Worm (Caenorhabditis elegans): ENCODE results near the gene nuaf-3.
"Not testable (repeated sequence)": the region's sequence is repeated elsewhere in the genome, so short reads cannot be mapped to it uniquely, and the experiment has no call there.

Gene nuaf-3

ce11 chrIV:11218037-11218436, 33.9 kb downstream of the nuaf-3 start, which contains the start of gene zip-6:
zip-6 (minus strand) TSS chrIV:11218137.
- TF ChIP-seq madf-5 (GFP tag; IDR thresholded peaks at IDR 0.05) (no peak), unc-62 (GFP tag; optimal IDR thresholded peaks at IDR 0.05 in 1 of 2) (peak in 1 of 2 experiments; percentile 53), unc-62 (tag; optimal IDR thresholded peaks at IDR 0.05) (no peak)

ce11 chrIV:11223878-11224277, 39.8 kb downstream of the nuaf-3 start, which contains the start of gene C29F4.3:
C29F4.3 (minus strand) TSS chrIV:11223978.
- no peak for TF ChIP-seq cey-2 (tag; optimal IDR thresholded peaks at IDR 0.05; ENCODE audit: borderline replicate concordance, insufficient read depth)
- no peak for TF ChIP-seq nhr-48 (tag; optimal IDR thresholded peaks at IDR 0.05)
- no peak for TF ChIP-seq lin-15B (tag; optimal IDR thresholded peaks at IDR 0.05)
- no peak for TF ChIP-seq hif-1 (tag; optimal IDR thresholded peaks at IDR 0.05)
- TF ChIP-seq ceh-44 (GFP tag; IDR thresholded peaks at IDR 0.05) = no peak
- TF ChIP-seq dmd-8 (GFP tag; IDR thresholded peaks at IDR 0.05) = no peak
- no peak for TF ChIP-seq rbr-2 (tag; optimal IDR thresholded peaks at IDR 0.05)
- TF ChIP-seq lir-3 (tag; optimal IDR thresholded peaks at IDR 0.05) = no peak
- TF ChIP-seq aha-1 (tag) = no peak
- TF ChIP-seq snpc-1.2 (GFP tag; IDR thresholded peaks at IDR 0.05) = no peak

ce11 chrIV:11225206-11225605, 41.1 kb downstream of the nuaf-3 start, which contains the start of gene col-125:
col-125 (plus strand) TSS chrIV:11225506.
- TF ChIP-seq lim-7 (GFP tag; IDR thresholded peaks at IDR 0.05) (no peak), ama-1 (optimal IDR thresholded peaks at IDR 0.05) (peak; percentile 28), aha-1 (tag) (peak; percentile 23), nhr-10 (tag; optimal IDR thresholded peaks at IDR 0.05) (no peak), dmd-8 (GFP tag; IDR thresholded peaks at IDR 0.05) (no peak)

- TF ChIP-seq pha-4 (GFP tag; IDR thresholded peaks at IDR 0.05) (peak; percentile 22; the same call in 1 of the 2 replicates), T26A8.4 (GFP tag; IDR thresholded peaks at IDR 0.05) (peak; percentile 61; the same call in 1 of the 2 replicates), madf-5 (GFP tag; IDR thresholded peaks at IDR 0.05) (peak in 1 of 2 experiments; percentile 92; a peak in 2 of 4 replicates), set-16 (GFP tag; IDR thresholded peaks at IDR 0.05) (peak; percentile 99), hlh-11 (tag; optimal IDR thresholded peaks at IDR 0.05) (peak; percentile 7), egl-43 (GFP tag; IDR thresholded peaks at IDR 0.05) (peak; percentile 66; the same call in 1 of the 2 replicates), snpc-1.2 (GFP tag; IDR thresholded peaks at IDR 0.05) (peak; percentile 31; the same call in 1 of the 2 replicates)
- not testable (repeated sequence) for TF ChIP-seq pha-4 (tag; optimal IDR thresholded peaks at IDR 0.05)
These were observed 41.8 kb downstream of the nuaf-3 start for ce11 chrIV:11225715-11226475.

- TF ChIP-seq aha-1 (tag) (peak; percentile 15), mep-1 (tag; optimal IDR thresholded peaks at IDR 0.05) (peak; percentile 55), ZK546.5 (tag; optimal IDR thresholded peaks at IDR 0.05) (no peak), ctbp-1 (GFP tag; IDR thresholded peaks at IDR 0.05) (no peak)
These were observed 42.5 kb downstream of the nuaf-3 start for ce11 chrIV:11226545-11226944.

ce11 chrIV:11229013-11229412, 44.9 kb downstream of the nuaf-3 start:
- TF ChIP-seq lir-3 (tag; optimal IDR thresholded peaks at IDR 0.05) (no peak), php-3 (GFP tag; IDR thresholded peaks at IDR 0.05) (peak; percentile 80; the same call in 1 of the 2 replicates), daf-16 (GFP tag; optimal IDR thresholded peaks at IDR 0.05) (no peak), daf-16 (tag; optimal IDR thresholded peaks at IDR 0.05) (peak; percentile 56)

- TF ChIP-seq php-3 (GFP tag; IDR thresholded peaks at IDR 0.05) (peak; percentile 79), daf-16 (GFP tag; optimal IDR thresholded peaks at IDR 0.05) (no peak), daf-16 (tag; optimal IDR thresholded peaks at IDR 0.05) (no peak), dve-1 (tag; optimal IDR thresholded peaks at IDR 0.05; ENCODE audit: insufficient read depth) (peak; percentile 5), nhr-28 (tag; optimal IDR thresholded peaks at IDR 0.05) (peak; percentile 35)
These were observed 46.0 kb downstream of the nuaf-3 start, which contains the start of gene best-7 for ce11 chrIV:11230069-11230468. best-7 (minus strand) TSS chrIV:11230307.
